Worm (Caenorhabditis elegans) whole organism, L3 larva: ENCODE results near the gene ZC262.13.

Source experiments
- R02D3.7 ChIP-seq: fragments of 150-350 bp; optimal IDR thresholded peaks from 2 replicates; lab custom pipeline; 2014; ENCODE audit warnings: missing biosample characterization, missing genetic modification characterization
- ZK546.5 ChIP-seq: sonication (generic microtip); optimal IDR thresholded peaks from 2 replicates; lab custom pipeline; 2017; ENCODE audit warnings: missing biosample characterization, missing genetic modification characterization
- ceh-28 ChIP-seq: fragments of 150-350 bp; optimal IDR thresholded peaks from 2 replicates; lab custom pipeline; 2014; ENCODE audit warnings: missing biosample characterization, missing genetic modification reagents, missing genetic modification characterization
- ceh-82 ChIP-seq: fragments of 150-350 bp; optimal IDR thresholded peaks from 2 replicates; lab custom pipeline; 2014; ENCODE audit warnings: missing biosample characterization, missing genetic modification characterization
- ceh-9 ChIP-seq: sonication (generic microtip); optimal IDR thresholded peaks from 2 replicates; lab custom pipeline; 2018; ENCODE audit warnings: missing biosample characterization, missing genetic modification characterization
- egl-5 ChIP-seq: fragments of 150-350 bp; optimal IDR thresholded peaks from 2 replicates; lab custom pipeline; 2017; ENCODE audit warnings: missing biosample characterization, missing genetic modification reagents, missing genetic modification characterization, inconsistent platforms
- elt-1 ChIP-seq: fragments of 150-350 bp; optimal IDR thresholded peaks from 2 replicates; lab custom pipeline; 2014; ENCODE audit warnings: missing biosample characterization, missing genetic modification characterization
- elt-2 ChIP-seq: sonication (generic microtip); optimal IDR thresholded peaks from 2 replicates; lab custom pipeline; 2016; ENCODE audit warnings: missing genetic modification reagents, mild to moderate bottlenecking, missing genetic modification characterization, missing compliant biosample characterization
- eor-1 ChIP-seq, 2 experiments: fragments of 150-350 bp; optimal IDR thresholded peaks; 2 replicates each; lab custom pipeline; 2014 to 2018; ENCODE audit warnings: missing biosample characterization in 2 of 2, missing genetic modification characterization in 2 of 2
- fkh-10 ChIP-seq: sonication (generic microtip); optimal IDR thresholded peaks from 2 replicates; lab custom pipeline; 2017; ENCODE audit warnings: missing biosample characterization, missing genetic modification reagents, missing genetic modification characterization
- hmg-11 ChIP-seq: sonication (generic microtip); optimal IDR thresholded peaks from 2 replicates; lab custom pipeline; 2016; ENCODE audit warnings: missing genetic modification characterization, missing compliant biosample characterization
- jun-1 ChIP-seq: fragments of 150-350 bp; optimal IDR thresholded peaks from 2 replicates; lab custom pipeline; 2014; ENCODE audit warnings: missing biosample characterization, missing genetic modification reagents, missing genetic modification characterization
- lin-15B ChIP-seq: fragments of 150-350 bp; optimal IDR thresholded peaks from 2 replicates; lab custom pipeline; 2014; ENCODE audit warnings: missing biosample characterization, missing genetic modification characterization
- lin-39 ChIP-seq: fragments of 150-350 bp; optimal IDR thresholded peaks from 2 replicates; lab custom pipeline; 2018; ENCODE audit warnings: missing biosample characterization, missing genetic modification reagents, missing genetic modification characterization
- lsy-12 ChIP-seq: sonication (generic microtip); optimal IDR thresholded peaks from 2 replicates; lab custom pipeline; 2016; ENCODE audit warnings: mild to moderate bottlenecking, missing genetic modification characterization, missing compliant biosample characterization
- mdl-1 ChIP-seq: fragments of 150-350 bp; optimal IDR thresholded peaks from 2 replicates; lab custom pipeline; 2014; ENCODE audit warnings: missing biosample characterization, missing genetic modification characterization
- mml-1 ChIP-seq: fragments of 150-350 bp; sonication (generic microtip); optimal IDR thresholded peaks from 3 replicates; lab custom pipeline; 2014; ENCODE audit warnings: missing biosample characterization, missing genetic modification characterization
- nfya-1 ChIP-seq: sonication (generic microtip); optimal IDR thresholded peaks from 2 replicates; lab custom pipeline; 2017; ENCODE audit warnings: missing genetic modification characterization, mild to moderate bottlenecking, missing compliant biosample characterization, antibody characterized with exemption, moderate library complexity; ENCODE audit not compliant: insufficient read depth
- nhr-11 ChIP-seq: fragments of 150-350 bp; optimal IDR thresholded peaks from 2 replicates; lab custom pipeline; 2014; ENCODE audit warnings: missing biosample characterization, missing genetic modification characterization
- nhr-12 ChIP-seq: fragments of 150-350 bp; optimal IDR thresholded peaks from 2 replicates; lab custom pipeline; 2014; ENCODE audit warnings: missing biosample characterization, missing genetic modification characterization
- nhr-25 ChIP-seq: sonication (generic microtip); optimal IDR thresholded peaks from 2 replicates; lab custom pipeline; 2017; ENCODE audit warnings: missing biosample characterization, missing genetic modification characterization
- nhr-28 ChIP-seq: fragments of 150-350 bp; optimal IDR thresholded peaks from 2 replicates; lab custom pipeline; 2014; ENCODE audit warnings: missing biosample characterization, missing genetic modification characterization
- nhr-43 ChIP-seq: sonication (generic microtip); optimal IDR thresholded peaks from 2 replicates; lab custom pipeline; 2016; ENCODE audit warnings: mild to moderate bottlenecking, missing genetic modification characterization, missing compliant biosample characterization; ENCODE audit not compliant: poor library complexity, severe bottlenecking
- nhr-67 ChIP-seq: fragments of 150-350 bp; optimal IDR thresholded peaks from 2 replicates; lab custom pipeline; 2014; ENCODE audit warnings: missing biosample characterization, missing genetic modification characterization
- nhr-77 ChIP-seq: fragments of 150-350 bp; optimal IDR thresholded peaks from 2 replicates; lab custom pipeline; 2014; ENCODE audit warnings: missing biosample characterization, missing genetic modification characterization
- pha-4 ChIP-seq: fragments of 150-350 bp; optimal IDR thresholded peaks from 2 replicates; lab custom pipeline; 2014; ENCODE audit warnings: missing biosample characterization, missing genetic modification reagents, missing genetic modification characterization
- pqm-1 ChIP-seq: fragments of 150-350 bp; optimal IDR thresholded peaks from 2 replicates; lab custom pipeline; 2017; ENCODE audit warnings: missing biosample characterization, missing genetic modification characterization, inconsistent platforms
- sea-2 ChIP-seq: fragments of 150-350 bp; sonication (generic microtip); optimal IDR thresholded peaks from 4 replicates; lab custom pipeline; 2014; ENCODE audit warnings: missing biosample characterization, missing genetic modification reagents, missing genetic modification characterization
- skn-1 ChIP-seq: fragments of 150-350 bp; optimal IDR thresholded peaks from 2 replicates; lab custom pipeline; 2014; ENCODE audit warnings: missing biosample characterization, missing genetic modification characterization
- tbx-2 ChIP-seq: sonication (generic microtip); optimal IDR thresholded peaks from 2 replicates; lab custom pipeline; 2016; ENCODE audit warnings: mild to moderate bottlenecking, missing genetic modification characterization, missing compliant biosample characterization
- unc-39 ChIP-seq: sonication (generic microtip); optimal IDR thresholded peaks from 4 replicates; lab custom pipeline; 2017; ENCODE audit warnings: missing biosample characterization, missing genetic modification characterization
- unc-62 ChIP-seq: fragments of 150-350 bp; sonication (generic microtip); optimal IDR thresholded peaks from 4 replicates; lab custom pipeline; 2014; ENCODE audit warnings: missing biosample characterization, missing genetic modification reagents, missing genetic modification characterization
- zag-1 ChIP-seq: fragments of 150-350 bp; optimal IDR thresholded peaks from 2 replicates; lab custom pipeline; 2014; ENCODE audit warnings: missing biosample characterization, missing genetic modification characterization
- ztf-11 ChIP-seq: fragments of 150-350 bp; optimal IDR thresholded peaks from 2 replicates; lab custom pipeline; 2014; ENCODE audit warnings: missing biosample characterization, missing genetic modification characterization
- ztf-4 ChIP-seq: fragments of 150-350 bp; optimal IDR thresholded peaks from 2 replicates; lab custom pipeline; 2014; ENCODE audit warnings: missing biosample characterization, missing genetic modification characterization

Gene ZC262.13

DNA sequence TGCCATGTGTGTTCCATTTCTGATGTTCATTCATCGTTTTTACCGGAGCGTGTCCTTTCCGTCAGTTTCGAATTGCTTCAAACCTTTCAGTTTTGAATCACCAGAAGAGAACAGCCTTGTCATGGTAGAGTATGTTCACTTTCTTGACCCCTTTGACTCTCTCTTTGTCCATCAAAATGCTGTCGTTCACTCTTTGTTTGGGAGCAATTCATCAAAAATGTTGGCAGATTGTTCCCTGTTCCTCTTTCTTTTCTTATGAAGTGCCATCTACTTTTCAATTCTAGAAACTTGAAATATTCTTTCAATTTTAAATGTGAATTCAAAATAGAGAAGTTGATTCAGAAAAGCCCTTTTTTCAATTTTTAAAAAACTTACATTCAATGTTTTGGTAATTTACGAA is 44.7 kb upstream of the ZC262.13 start:
- TF ChIP-seq lin-15B (tag; lab: Kevin White, UChicago), result no peak

DNA sequence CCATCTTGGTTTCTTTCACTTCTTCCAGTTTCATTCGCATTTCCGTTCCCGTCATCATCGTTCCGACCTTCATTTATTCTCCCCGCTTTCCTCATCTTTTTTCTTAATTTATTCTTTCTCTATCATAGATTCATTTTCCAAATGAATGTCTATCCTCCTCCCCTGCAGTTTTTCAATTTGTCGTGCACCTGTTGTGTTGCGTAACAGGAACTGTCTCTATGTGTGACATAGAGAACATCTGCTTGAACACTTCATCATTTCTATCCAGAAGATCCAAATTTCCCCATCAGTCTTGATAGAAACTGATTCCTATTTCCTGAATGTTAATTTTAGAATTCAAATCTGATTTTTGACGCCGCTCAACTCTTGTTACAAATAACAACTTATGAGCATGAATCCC is 42.5 kb upstream of the ZC262.13 start:
- TF ChIP-seq eor-1 (tag; optimal IDR thresholded peaks at IDR 0.05; lab: Kevin White, UChicago), result no peak
- no peak for TF ChIP-seq nhr-43 (tag; lab: Kevin White, UChicago)
- TF ChIP-seq elt-1 (tag; lab: Kevin White, UChicago), result no peak
- TF ChIP-seq nhr-12, result no peak
- no peak for TF ChIP-seq elt-2 (tag; lab: Kevin White, UChicago)
- no peak for TF ChIP-seq tbx-2 (tag; lab: Kevin White, UChicago)
- TF ChIP-seq nhr-11 (tag; lab: Kevin White, UChicago), result no peak
- no peak for TF ChIP-seq nhr-28 (tag; lab: Kevin White, UChicago)
- no peak for TF ChIP-seq unc-62
- no peak for TF ChIP-seq ceh-82 (tag; lab: Kevin White, UChicago)
- no peak for TF ChIP-seq ceh-9 (tag; lab: Kevin White, UChicago)
- TF ChIP-seq fkh-10 (GFP tag; lab: Kevin White, UChicago), result no peak
- TF ChIP-seq unc-39, result no peak
- TF ChIP-seq skn-1 (tag; lab: Kevin White, UChicago), result no peak

- TF ChIP-seq fkh-10 (GFP tag; lab: Kevin White, UChicago) (peak; percentile 74), ceh-28 (tag; lab: Kevin White, UChicago) (no peak)
Observed at ce11 chrIII:8286003-8286402, 40.0 kb upstream of the ZC262.13 start.

- TF ChIP-seq ztf-4 (no peak), jun-1 (tag; lab: Kevin White, UChicago) (no peak), nhr-43 (tag; lab: Kevin White, UChicago) (no peak), mml-1 (tag; lab: Kevin White, UChicago) (no peak), egl-5 (tag; lab: Kevin White, UChicago) (peak; percentile 5), nfya-1 (no peak)
Observed at ce11 chrIII:8286824-8287223, 39.2 kb upstream of the ZC262.13 start.

- TF ChIP-seq hmg-11 (peak; percentile 18), sea-2 (no peak), nhr-25 (tag; lab: Kevin White, UChicago) (no peak), zag-1 (tag; lab: Kevin White, UChicago) (no peak), nfya-1 (peak; percentile 59), ZK546.5 (tag; lab: Kevin White, UChicago) (no peak), nhr-77 (no peak), ztf-11 (tag; lab: Kevin White, UChicago) (no peak), mml-1 (tag; lab: Kevin White, UChicago) (no peak), mdl-1 (no peak), nhr-12 (no peak), eor-1 (tag; optimal IDR thresholded peaks at IDR 0.05; lab: Kevin White, UChicago) (no peak), pha-4 (tag; lab: Kevin White, UChicago) (no peak), nhr-43 (tag; lab: Kevin White, UChicago) (no peak), unc-39 (no peak), skn-1 (tag; lab: Kevin White, UChicago) (no peak), pqm-1 (tag; lab: Kevin White, UChicago) (no peak), nhr-67 (no peak), elt-2 (tag; lab: Kevin White, UChicago) (no peak), lin-39 (tag; lab: Kevin White, UChicago) (peak; percentile 75)
Observed at ce11 chrIII:8287519-8287918, 38.5 kb upstream of the ZC262.13 start.

ce11 chrIII:8289181-8289580 is 36.8 kb upstream of the ZC262.13 start:
- TF ChIP-seq lsy-12 (no peak), R02D3.7 (tag; lab: Kevin White, UChicago) (no peak), mml-1 (tag; lab: Kevin White, UChicago) (no peak), egl-5 (tag; lab: Kevin White, UChicago) (peak; percentile 39)
